Worm (Caenorhabditis elegans) whole organism, L1 larva: ENCODE data around the gene str-111.

ENCODE experiments used
- C16A3.4 ChIP-seq: fragments of 150-350 bp; optimal IDR thresholded peaks from 2 replicates; lab custom pipeline; 2014; ENCODE audit warnings: missing biosample characterization, missing genetic modification characterization
- aha-1 ChIP-seq: fragments of 150-350 bp; optimal IDR thresholded peaks from 2 replicates; lab custom pipeline; 2014; ENCODE audit warnings: missing biosample characterization, missing genetic modification characterization
- blmp-1 ChIP-seq: fragments of 150-350 bp; optimal IDR thresholded peaks from 2 replicates; lab custom pipeline; 2014; ENCODE audit warnings: missing biosample characterization, missing genetic modification characterization
- efl-3 ChIP-seq: fragments of 200-800 bp; sonication (Bioruptor generic); optimal IDR thresholded peaks from 2 replicates; lab custom pipeline; 2018; ENCODE audit warnings: mild to moderate bottlenecking, missing genetic modification characterization, missing compliant biosample characterization
- egl-13 ChIP-seq: sonication (generic microtip); optimal IDR thresholded peaks from 2 replicates; lab custom pipeline; 2016; ENCODE audit warnings: missing genotype, missing genetic modification reagents, missing genetic modification characterization, missing compliant biosample characterization
- egl-27 ChIP-seq, 2 experiments: fragments of 150-350 bp in 1 of 2; sonication (generic microtip); optimal IDR thresholded peaks; 3 replicates each; lab custom pipeline; 2017 to 2018; ENCODE audit warnings: missing biosample characterization in 2 of 2, missing genetic modification characterization in 2 of 2, missing genetic modification reagents in 2 of 2
- elt-2 ChIP-seq: sonication (generic microtip); optimal IDR thresholded peaks from 2 replicates; lab custom pipeline; 2016; ENCODE audit warnings: missing genetic modification characterization, mild to moderate bottlenecking, inconsistent platforms, missing compliant biosample characterization, missing genetic modification reagents
- elt-3 ChIP-seq, 6 experiments: fragments of 150-350 bp in 1 of 6; sonication (generic microtip); optimal IDR thresholded peaks; 2 replicates each; lab custom pipeline; 2017 to 2018; ENCODE audit warnings: missing biosample characterization in 6 of 6, missing genetic modification characterization in 6 of 6, inconsistent platforms in 1 of 6
- fkh-10 ChIP-seq: sonication (generic microtip); optimal IDR thresholded peaks from 2 replicates; lab custom pipeline; 2017; ENCODE audit warnings: missing biosample characterization, missing genetic modification reagents, missing genetic modification characterization
- fkh-4 ChIP-seq: sonication (generic microtip); optimal IDR thresholded peaks from 2 replicates; lab custom pipeline; 2016; ENCODE audit warnings: missing compliant biosample characterization, missing genetic modification characterization, borderline replicate concordance
- fkh-8 ChIP-seq: sonication (generic microtip); optimal IDR thresholded peaks from 2 replicates; lab custom pipeline; 2016; ENCODE audit warnings: mild to moderate bottlenecking, missing genetic modification characterization, missing compliant biosample characterization
- fos-1 ChIP-seq: fragments of 150-350 bp; optimal IDR thresholded peaks from 2 replicates; lab custom pipeline; 2014; ENCODE audit warnings: missing biosample characterization, missing genetic modification characterization
- grh-1 ChIP-seq: fragments of 200-800 bp; sonication (Bioruptor generic); IDR thresholded peaks from 2 replicates; pipeline ENCODE4 v1.3.6; 2022; ENCODE audit warnings: missing genetic modification reagents, missing genetic modification characterization, missing compliant biosample characterization
- hlh-4 ChIP-seq: sonication (generic microtip); optimal IDR thresholded peaks from 2 replicates; lab custom pipeline; 2016; ENCODE audit warnings: mild to moderate bottlenecking, missing genetic modification characterization, missing compliant biosample characterization
- lin-13 ChIP-seq: fragments of 150-350 bp; optimal IDR thresholded peaks from 2 replicates; lab custom pipeline; 2014; ENCODE audit warnings: missing biosample characterization, missing genetic modification reagents, missing genetic modification characterization
- lin-15B ChIP-seq: fragments of 150-350 bp; sonication (generic microtip); optimal IDR thresholded peaks from 3 replicates; lab custom pipeline; 2014; ENCODE audit warnings: missing biosample characterization, missing genetic modification characterization
- lin-35 ChIP-seq, 2 experiments: fragments of 150-350 bp; optimal IDR thresholded peaks; 2 replicates each; lab custom pipeline; 2014; ENCODE audit warnings: missing biosample characterization in 2 of 2, missing genetic modification characterization in 2 of 2, missing genetic modification reagents in 2 of 2
- mdl-1 ChIP-seq, 2 experiments: fragments of 150-350 bp; optimal IDR thresholded peaks; 2 replicates each; lab custom pipeline; 2014 to 2017; ENCODE audit warnings: missing biosample characterization in 2 of 2, missing genetic modification characterization in 2 of 2, inconsistent platforms in 1 of 2
- mef-2 ChIP-seq: fragments of 150-350 bp; optimal IDR thresholded peaks from 2 replicates; lab custom pipeline; 2014; ENCODE audit warnings: missing biosample characterization, missing genetic modification characterization
- mep-1 ChIP-seq: fragments of 150-350 bp; optimal IDR thresholded peaks from 2 replicates; lab custom pipeline; 2014; ENCODE audit warnings: missing biosample characterization, missing genetic modification characterization
- nhr-28 ChIP-seq: fragments of 150-350 bp; optimal IDR thresholded peaks from 2 replicates; lab custom pipeline; 2014; ENCODE audit warnings: missing biosample characterization, missing genetic modification characterization
- nhr-71 ChIP-seq: sonication (generic microtip); optimal IDR thresholded peaks from 2 replicates; lab custom pipeline; 2016; ENCODE audit warnings: mild to moderate bottlenecking, missing genetic modification characterization, moderate library complexity, missing compliant biosample characterization
- nhr-90 ChIP-seq: sonication (generic microtip); optimal IDR thresholded peaks from 2 replicates; lab custom pipeline; 2016; ENCODE audit warnings: mild to moderate bottlenecking, missing genetic modification characterization, missing compliant biosample characterization; ENCODE audit not compliant: poor library complexity
- pax-3 ChIP-seq: fragments of 200-800 bp; sonication (Bioruptor generic); optimal IDR thresholded peaks from 2 replicates; lab custom pipeline; 2018; ENCODE audit warnings: mild to moderate bottlenecking, missing genetic modification characterization, moderate library complexity, missing compliant biosample characterization
- pqm-1 ChIP-seq: sonication (generic microtip); optimal IDR thresholded peaks from 3 replicates; lab custom pipeline; 2017; ENCODE audit warnings: missing biosample characterization, missing genetic modification characterization
- skn-1 ChIP-seq: fragments of 150-350 bp; optimal IDR thresholded peaks from 2 replicates; lab custom pipeline; 2014; ENCODE audit warnings: missing biosample characterization, missing genetic modification characterization
- snpc-4 ChIP-seq: fragments of 150-350 bp; optimal IDR thresholded peaks from 2 replicates; lab custom pipeline; 2014; ENCODE audit warnings: missing biosample characterization, missing genetic modification characterization
- sptf-1 ChIP-seq: fragments of 150-350 bp; optimal IDR thresholded peaks from 2 replicates; lab custom pipeline; 2014; ENCODE audit warnings: missing biosample characterization, missing genetic modification characterization
- sup-37 ChIP-seq: fragments of 200-800 bp; sonication (Bioruptor generic); optimal IDR thresholded peaks from 2 replicates; lab custom pipeline; 2018; ENCODE audit warnings: mild to moderate bottlenecking, missing genetic modification characterization, missing compliant biosample characterization
- swsn-7 ChIP-seq: sonication (generic microtip); optimal IDR thresholded peaks from 2 replicates; lab custom pipeline; 2016; ENCODE audit warnings: missing genetic modification characterization, missing compliant biosample characterization
- tlp-1 ChIP-seq: fragments of 150-350 bp; optimal IDR thresholded peaks from 2 replicates; lab custom pipeline; 2014; ENCODE audit warnings: missing biosample characterization, missing genetic modification characterization
- unc-62 ChIP-seq: fragments of 150-350 bp; optimal IDR thresholded peaks from 2 replicates; lab custom pipeline; 2014; ENCODE audit warnings: missing biosample characterization, missing genetic modification reagents, missing genetic modification characterization

The str-111 gene

ce11 chrV:16183357-16183756 lies 14.4 kb upstream of the str-111 start, which contains the start of gene srz-14:
TSS of gene srz-14 (plus strand) at chrV:16183657.
- TF ChIP-seq pax-3 (tag; lab: Kevin White, UChicago) (no peak), snpc-4 (no peak)

ce11 chrV:16182918-16183317 lies 14.0 kb upstream of the str-111 start, which contains the start of gene srh-277:
TSS of gene srh-277 (plus strand) at chrV:16183218.
- no peak for TF ChIP-seq mdl-1 (tag; optimal IDR thresholded peaks at IDR 0.05; lab: Kevin White, UChicago)
- TF ChIP-seq nhr-71 (tag; lab: Kevin White, UChicago) = no peak
- no peak for TF ChIP-seq unc-62
- TF ChIP-seq elt-3 (tag; optimal IDR thresholded peaks at IDR 0.05; lab: Kevin White, UChicago) = no peak
- no peak for TF ChIP-seq mep-1 (tag; lab: Kevin White, UChicago)
- no peak for TF ChIP-seq efl-3 (GFP tag; lab: Kevin White, UChicago)
- TF ChIP-seq blmp-1 = no peak
- no peak for TF ChIP-seq hlh-4 (tag; lab: Kevin White, UChicago)

ce11 chrV:16182110-16182509 lies 13.2 kb upstream of the str-111 start, which contains the start of gene srz-13:
TSS of gene srz-13 (plus strand) at chrV:16182410.
- TF ChIP-seq elt-3 (tag; optimal IDR thresholded peaks at IDR 0.05; lab: Kevin White, UChicago) (no peak), fos-1 (tag; lab: Kevin White, UChicago) (no peak), grh-1 (GFP tag; lab: Robert Waterston, UW) (no peak), fkh-8 (tag; lab: Kevin White, UChicago) (no peak), lin-13 (GFP tag; lab: Kevin White, UChicago) (no peak), egl-27 (tag; optimal IDR thresholded peaks at IDR 0.05; lab: Kevin White, UChicago) (no peak), fkh-4 (no peak), tlp-1 (tag; lab: Kevin White, UChicago) (no peak), efl-3 (GFP tag; lab: Kevin White, UChicago) (no peak)

- no peak for TF ChIP-seq elt-3 (tag; optimal IDR thresholded peaks at IDR 0.05; lab: Kevin White, UChicago)
- no peak for TF ChIP-seq nhr-28
- no peak for TF ChIP-seq C16A3.4 (tag; lab: Kevin White, UChicago)
- TF ChIP-seq sptf-1 (tag; lab: Kevin White, UChicago) = no peak
- TF ChIP-seq lin-15B (tag; lab: Kevin White, UChicago) = no peak
- TF ChIP-seq skn-1 (tag; lab: Kevin White, UChicago) = no peak
- TF ChIP-seq sup-37 = no peak
- TF ChIP-seq mef-2 (tag; lab: Kevin White, UChicago) = no peak
- no peak for TF ChIP-seq lin-35 (GFP tag; optimal IDR thresholded peaks at IDR 0.05; lab: Kevin White, UChicago)
- no peak for TF ChIP-seq hlh-4 (tag; lab: Kevin White, UChicago)
Observed at ce11 chrV:16180350-16180749, 11.4 kb upstream of the str-111 start, which contains the start of gene str-106. TSS of gene str-106 (plus strand) at chrV:16180650.

ce11 chrV:16175757-16176156 lies 6.8 kb upstream of the str-111 start, which contains the start of gene cyp-33D1:
TSS of gene cyp-33D1 (minus strand) at chrV:16175857.
- TF ChIP-seq pax-3 (tag; lab: Kevin White, UChicago) (no peak), hlh-4 (tag; lab: Kevin White, UChicago) (no peak), swsn-7 (tag; lab: Kevin White, UChicago) (no peak), elt-3 (tag; optimal IDR thresholded peaks at IDR 0.05; lab: Kevin White, UChicago) (no peak), nhr-90 (tag; lab: Kevin White, UChicago) (no peak), egl-13 (tag; lab: Kevin White, UChicago) (no peak)

ce11 chrV:16175227-16175626 lies 6.3 kb upstream of the str-111 start:
- TF ChIP-seq fkh-10 (GFP tag; lab: Kevin White, UChicago) (no peak), elt-2 (tag; lab: Kevin White, UChicago) (peak; percentile 79), aha-1 (no peak), pqm-1 (tag; lab: Kevin White, UChicago) (peak; percentile 74)
